Fruit fly (Drosophila melanogaster) S2 (cell line): Measurements from ENCODE around the gene PrBP.

Source experiments
- CG8478 ChIP-seq: fragments of >200 bp; optimal IDR thresholded peaks from 2 replicates; lab custom pipeline; 2018
- CTCF ChIP-seq, 2 experiments: fragments of >200 bp; optimal IDR thresholded peaks; 2 replicates each; lab custom pipeline; 2018

PrBP gene

dm6 chr2L:8683261-8684042 is 2.3 kb downstream of the PrBP start:
- TF ChIP-seq CG8478 (lab: Kevin White, UChicago) = no peak
- TF ChIP-seq CTCF (optimal IDR thresholded peaks at IDR 0.05; lab: Kevin White, UChicago) = no peak

- TF ChIP-seq CG8478 (lab: Kevin White, UChicago) (no peak), CTCF (optimal IDR thresholded peaks at IDR 0.05; lab: Kevin White, UChicago) (no peak)
These were observed 6.0 kb downstream of the PrBP start, which contains the start of gene CG9287 for dm6 chr2L:8679712-8680111. Gene CG9287, minus strand, starts transcription at chr2L:8679812.

- TF ChIP-seq CG8478 (lab: Kevin White, UChicago) (no peak), CTCF (optimal IDR thresholded peaks at IDR 0.05; lab: Kevin White, UChicago) (no peak)
These were observed 6.8 kb downstream of the PrBP start for dm6 chr2L:8678955-8679354.

- TF ChIP-seq CG8478 (lab: Kevin White, UChicago) (no peak), CTCF (optimal IDR thresholded peaks at IDR 0.05; lab: Kevin White, UChicago) (no peak)
These were observed 13.4 kb downstream of the PrBP start, which contains the start of gene Glt for dm6 chr2L:8672278-8672748. Gene Glt, plus strand, starts transcription at chr2L:8672698.

dm6 chr2L:8659549-8659948 is 26.2 kb downstream of the PrBP start:
- TF ChIP-seq CTCF (optimal IDR thresholded peaks at IDR 0.05; lab: Kevin White, UChicago) (no peak), CG8478 (lab: Kevin White, UChicago) (no peak)
